Worm (Caenorhabditis elegans): ENCODE data around the gene mai-2.

Gene mai-2

ce11 chrIV:3373370-3373769, 12.3 kb upstream of the mai-2 start:
- TF ChIP-seq tra-1 (GFP tag; IDR thresholded peaks at IDR 0.05) (0 out of 2 replicates have a peak, but pooled peaks have one; percentile 13), dve-1 (tag; optimal IDR thresholded peaks at IDR 0.05; ENCODE audit: insufficient read depth) (peak; percentile 30), mes-2 (tag; optimal IDR thresholded peaks at IDR 0.05; ENCODE audit: poor library complexity, severe bottlenecking) (peak; percentile 4), lin-15B (tag; optimal IDR thresholded peaks at IDR 0.05) (no peak), fos-1 (tag; optimal IDR thresholded peaks at IDR 0.05) (no peak), zfp-3 (GFP tag; conservative IDR thresholded peaks at IDR 0.05) (0 out of 2 replicates have a peak, but pooled peaks have one; percentile 42), duxl-1 (tag; optimal IDR thresholded peaks at IDR 0.05; ENCODE audit: poor library complexity) (peak; percentile 3), dmd-8 (GFP tag; IDR thresholded peaks at IDR 0.05) (0 out of 2 replicates have a peak, but pooled peaks have one; percentile 11), lin-29 (GFP tag; IDR thresholded peaks at IDR 0.05) (no peak), lin-38 (GFP tag; IDR thresholded peaks at IDR 0.05) (peak; percentile 23; the same call in 1 of the 2 replicates)

DNA sequence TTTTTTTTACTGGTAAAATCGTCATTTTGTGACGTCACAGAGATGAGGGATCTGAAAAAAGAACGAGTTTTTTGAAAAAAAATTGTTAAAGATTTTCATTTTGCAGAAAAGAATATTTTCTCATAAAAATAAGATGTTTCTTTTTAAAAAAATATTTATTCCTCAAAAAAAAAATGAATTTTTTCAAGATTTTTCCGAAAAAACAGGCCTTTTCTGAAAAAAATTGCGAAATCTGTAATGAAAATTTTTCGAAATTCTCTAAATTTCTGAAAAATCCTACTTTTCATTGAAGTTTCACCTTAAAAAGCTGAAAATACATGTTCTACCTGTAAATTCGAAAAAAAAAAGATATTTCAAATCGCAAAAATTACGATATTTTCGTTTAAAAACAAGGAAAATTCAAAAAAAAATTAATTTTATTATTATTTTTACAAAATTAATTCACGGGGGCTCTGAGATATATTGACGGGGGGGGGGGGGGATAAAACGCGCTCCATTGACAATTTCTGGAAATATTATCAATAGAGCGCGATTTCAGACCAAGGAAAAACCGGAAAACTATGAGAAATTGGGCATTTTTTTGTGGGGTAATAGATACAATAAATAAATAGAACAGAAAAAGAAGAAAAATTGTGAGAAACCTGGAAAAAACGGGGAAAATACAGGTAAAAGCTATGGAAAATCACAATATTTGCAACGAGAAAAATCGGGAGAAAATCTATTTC, 7.5 kb upstream of the mai-2 start, which contains the start of gene otub-4:
Gene otub-4 (minus strand): TSS at position 51 of the 725 bp plus-strand sequence.
- TF ChIP-seq R02D3.7 (tag; optimal IDR thresholded peaks at IDR 0.05) (no peak), unc-62 (GFP tag; optimal IDR thresholded peaks at IDR 0.05 in 1 of 2) (no peak), unc-62 (tag; optimal IDR thresholded peaks at IDR 0.05) (no peak), lin-38 (GFP tag; IDR thresholded peaks at IDR 0.05) (peak; percentile 66), nhr-48 (tag; optimal IDR thresholded peaks at IDR 0.05) (no peak), hmg-1.1 (GFP tag; IDR thresholded peaks at IDR 0.05) (no peak), Y5F2A.4 (GFP tag; optimal IDR thresholded peaks at IDR 0.05) (no peak), dmd-6 (GFP tag; IDR thresholded peaks at IDR 0.05) (no peak), snpc-4 (tag; optimal IDR thresholded peaks at IDR 0.05) (no peak)

- no peak for TF ChIP-seq lin-39 (tag; optimal IDR thresholded peaks at IDR 0.05)
- TF ChIP-seq mdt-29 (GFP tag; IDR thresholded peaks at IDR 0.05): no peak
- no peak for TF ChIP-seq nhr-77 (tag; optimal IDR thresholded peaks at IDR 0.05)
- no peak for TF ChIP-seq cey-2 (tag; optimal IDR thresholded peaks at IDR 0.05; ENCODE audit: borderline replicate concordance, insufficient read depth)
- TF ChIP-seq tra-1 (GFP tag; IDR thresholded peaks at IDR 0.05): no peak
- TF ChIP-seq snpc-1.2 (GFP tag; IDR thresholded peaks at IDR 0.05): no peak
- no peak for TF ChIP-seq daf-19 (GFP tag; conservative IDR thresholded peaks at IDR 0.05)
- TF ChIP-seq unc-62 (GFP tag; optimal IDR thresholded peaks at IDR 0.05 in 1 of 2): no peak
- TF ChIP-seq unc-62 (tag; optimal IDR thresholded peaks at IDR 0.05): no peak
- TF ChIP-seq nhr-48 (tag; optimal IDR thresholded peaks at IDR 0.05): no peak
- TF ChIP-seq dve-1 (tag; optimal IDR thresholded peaks at IDR 0.05; ENCODE audit: insufficient read depth): peak; percentile 27
- no peak for TF ChIP-seq zag-1 (tag; optimal IDR thresholded peaks at IDR 0.05)
- TF ChIP-seq nhr-111 (GFP tag; optimal IDR thresholded peaks at IDR 0.05): no peak
- no peak for TF ChIP-seq F10B5.3 (tag; optimal IDR thresholded peaks at IDR 0.05)
- TF ChIP-seq lin-13 (GFP tag; optimal IDR thresholded peaks at IDR 0.05): no peak
- no peak for TF ChIP-seq ceh-32 (tag; optimal IDR thresholded peaks at IDR 0.05; ENCODE audit: poor library complexity)
- TF ChIP-seq fos-1 (tag; optimal IDR thresholded peaks at IDR 0.05): no peak
- no peak for TF ChIP-seq nhr-42 (GFP tag; IDR thresholded peaks at IDR 0.05)
- no peak for TF ChIP-seq fkh-10 (GFP tag; optimal IDR thresholded peaks at IDR 0.05)
- no peak for TF ChIP-seq gei-8 (GFP tag; optimal IDR thresholded peaks at IDR 0.05)
- TF ChIP-seq ceh-82 (tag; optimal IDR thresholded peaks at IDR 0.05): no peak
- no peak for TF ChIP-seq ceh-28 (tag; optimal IDR thresholded peaks at IDR 0.05)
- TF ChIP-seq spr-1 (tag; optimal IDR thresholded peaks at IDR 0.05): no peak
- TF ChIP-seq tag-97 (GFP tag; IDR thresholded peaks at IDR 0.05): no peak
- TF ChIP-seq spr-3 (GFP tag; optimal IDR thresholded peaks at IDR 0.05): no peak
- no peak for TF ChIP-seq hlh-11 (tag; optimal IDR thresholded peaks at IDR 0.05)
- TF ChIP-seq T20F7.1 (GFP tag; optimal IDR thresholded peaks at IDR 0.05): peak; percentile 78
- TF ChIP-seq rbr-2 (tag; optimal IDR thresholded peaks at IDR 0.05): no peak
- no peak for TF ChIP-seq ztf-11 (tag; optimal IDR thresholded peaks at IDR 0.05)
- TF ChIP-seq dmd-8 (GFP tag; IDR thresholded peaks at IDR 0.05): no peak
- TF ChIP-seq unc-130 (GFP tag; optimal IDR thresholded peaks at IDR 0.05): no peak
- TF ChIP-seq lsy-2 (tag; optimal IDR thresholded peaks at IDR 0.05): peak in 1 of 2 experiments; percentile 18
- no peak for TF ChIP-seq nhr-11 (tag; optimal IDR thresholded peaks at IDR 0.05)
- no peak for TF ChIP-seq madf-9 (GFP tag; conservative IDR thresholded peaks at IDR 0.05)
Observed at ce11 chrIV:3382338-3382907, 3.3 kb upstream of the mai-2 start, which contains the start of gene B0546.3. Gene B0546.3 (minus strand): TSS chrIV:3382841.
